Worm (Caenorhabditis elegans) whole organism, L3 larva: ENCODE measurements around the gene cec-3.
A peak's percentile ranks its signal among the peaks of the same experiment; 100 is the strongest.

Experiments used
- R02D3.7 ChIP-seq: fragments of 150-350 bp; optimal IDR thresholded peaks from 2 replicates; lab custom pipeline; 2014; ENCODE audit warnings: missing biosample characterization, missing genetic modification characterization
- ZK546.5 ChIP-seq: sonication (generic microtip); optimal IDR thresholded peaks from 2 replicates; lab custom pipeline; 2017; ENCODE audit warnings: missing biosample characterization, missing genetic modification characterization
- ama-1 ChIP-seq: fragments of 150-350 bp; optimal IDR thresholded peaks from 2 replicates; lab custom pipeline; 2018
- ceh-16 ChIP-seq: sonication (generic microtip); optimal IDR thresholded peaks from 2 replicates; lab custom pipeline; 2017; ENCODE audit warnings: missing biosample characterization, missing genetic modification characterization
- ceh-28 ChIP-seq: fragments of 150-350 bp; optimal IDR thresholded peaks from 2 replicates; lab custom pipeline; 2014; ENCODE audit warnings: missing biosample characterization, missing genetic modification reagents, missing genetic modification characterization
- ceh-82 ChIP-seq: fragments of 150-350 bp; optimal IDR thresholded peaks from 2 replicates; lab custom pipeline; 2014; ENCODE audit warnings: missing biosample characterization, missing genetic modification characterization
- ceh-9 ChIP-seq: sonication (generic microtip); optimal IDR thresholded peaks from 2 replicates; lab custom pipeline; 2018; ENCODE audit warnings: missing biosample characterization, missing genetic modification characterization
- egl-5 ChIP-seq: fragments of 150-350 bp; optimal IDR thresholded peaks from 2 replicates; lab custom pipeline; 2017; ENCODE audit warnings: missing biosample characterization, missing genetic modification reagents, missing genetic modification characterization, inconsistent platforms
- elt-1 ChIP-seq: fragments of 150-350 bp; optimal IDR thresholded peaks from 2 replicates; lab custom pipeline; 2014; ENCODE audit warnings: missing biosample characterization, missing genetic modification characterization
- elt-2 ChIP-seq: sonication (generic microtip); optimal IDR thresholded peaks from 2 replicates; lab custom pipeline; 2016; ENCODE audit warnings: missing genetic modification reagents, mild to moderate bottlenecking, missing genetic modification characterization, missing compliant biosample characterization
- elt-3 ChIP-seq, 3 experiments: fragments of 150-350 bp in 1 of 3; sonication (generic microtip) in 2 of 3; optimal IDR thresholded peaks; 2 replicates in 2 of 3; 4 replicates in 1 of 3; lab custom pipeline; 2014 to 2017; ENCODE audit warnings: missing biosample characterization in 3 of 3, missing genetic modification characterization in 3 of 3
- eor-1 ChIP-seq, 2 experiments: fragments of 150-350 bp; optimal IDR thresholded peaks; 2 replicates each; lab custom pipeline; 2014 to 2018; ENCODE audit warnings: missing biosample characterization in 2 of 2, missing genetic modification characterization in 2 of 2
- fkh-10 ChIP-seq: sonication (generic microtip); optimal IDR thresholded peaks from 2 replicates; lab custom pipeline; 2017; ENCODE audit warnings: missing biosample characterization, missing genetic modification reagents, missing genetic modification characterization
- fkh-2 ChIP-seq: fragments of 150-350 bp; optimal IDR thresholded peaks from 2 replicates; lab custom pipeline; 2014; ENCODE audit warnings: missing biosample characterization, missing genetic modification reagents, missing genetic modification characterization
- fos-1 ChIP-seq: fragments of 150-350 bp; optimal IDR thresholded peaks from 2 replicates; lab custom pipeline; 2014; ENCODE audit warnings: missing biosample characterization, missing genetic modification characterization
- hmg-11 ChIP-seq: sonication (generic microtip); optimal IDR thresholded peaks from 2 replicates; lab custom pipeline; 2016; ENCODE audit warnings: missing genetic modification characterization, missing compliant biosample characterization
- jun-1 ChIP-seq: fragments of 150-350 bp; optimal IDR thresholded peaks from 2 replicates; lab custom pipeline; 2014; ENCODE audit warnings: missing biosample characterization, missing genetic modification reagents, missing genetic modification characterization
- lin-15B ChIP-seq: fragments of 150-350 bp; optimal IDR thresholded peaks from 2 replicates; lab custom pipeline; 2014; ENCODE audit warnings: missing biosample characterization, missing genetic modification characterization
- lsy-12 ChIP-seq: sonication (generic microtip); optimal IDR thresholded peaks from 2 replicates; lab custom pipeline; 2016; ENCODE audit warnings: mild to moderate bottlenecking, missing genetic modification characterization, missing compliant biosample characterization
- mml-1 ChIP-seq: fragments of 150-350 bp; sonication (generic microtip); optimal IDR thresholded peaks from 3 replicates; lab custom pipeline; 2014; ENCODE audit warnings: missing biosample characterization, missing genetic modification characterization
- nfya-1 ChIP-seq: sonication (generic microtip); optimal IDR thresholded peaks from 2 replicates; lab custom pipeline; 2017; ENCODE audit warnings: missing genetic modification characterization, mild to moderate bottlenecking, missing compliant biosample characterization, antibody characterized with exemption, moderate library complexity; ENCODE audit not compliant: insufficient read depth
- nhr-11 ChIP-seq: fragments of 150-350 bp; optimal IDR thresholded peaks from 2 replicates; lab custom pipeline; 2014; ENCODE audit warnings: missing biosample characterization, missing genetic modification characterization
- nhr-12 ChIP-seq: fragments of 150-350 bp; optimal IDR thresholded peaks from 2 replicates; lab custom pipeline; 2014; ENCODE audit warnings: missing biosample characterization, missing genetic modification characterization
- nhr-23 ChIP-seq: fragments of 150-350 bp; optimal IDR thresholded peaks from 2 replicates; lab custom pipeline; 2014; ENCODE audit warnings: missing biosample characterization, missing genetic modification reagents, missing genetic modification characterization
- nhr-25 ChIP-seq: sonication (generic microtip); optimal IDR thresholded peaks from 2 replicates; lab custom pipeline; 2017; ENCODE audit warnings: missing biosample characterization, missing genetic modification characterization
- nhr-28 ChIP-seq: fragments of 150-350 bp; optimal IDR thresholded peaks from 2 replicates; lab custom pipeline; 2014; ENCODE audit warnings: missing biosample characterization, missing genetic modification characterization
- nhr-43 ChIP-seq: sonication (generic microtip); optimal IDR thresholded peaks from 2 replicates; lab custom pipeline; 2016; ENCODE audit warnings: mild to moderate bottlenecking, missing genetic modification characterization, missing compliant biosample characterization; ENCODE audit not compliant: poor library complexity, severe bottlenecking
- nhr-67 ChIP-seq: fragments of 150-350 bp; optimal IDR thresholded peaks from 2 replicates; lab custom pipeline; 2014; ENCODE audit warnings: missing biosample characterization, missing genetic modification characterization
- nhr-76 ChIP-seq: fragments of 150-350 bp; sonication (generic microtip); optimal IDR thresholded peaks from 5 replicates; lab custom pipeline; 2014; ENCODE audit warnings: missing biosample characterization, missing genetic modification characterization
- nhr-77 ChIP-seq: fragments of 150-350 bp; optimal IDR thresholded peaks from 2 replicates; lab custom pipeline; 2014; ENCODE audit warnings: missing biosample characterization, missing genetic modification characterization
- pha-4 ChIP-seq: fragments of 150-350 bp; optimal IDR thresholded peaks from 2 replicates; lab custom pipeline; 2014; ENCODE audit warnings: missing biosample characterization, missing genetic modification reagents, missing genetic modification characterization
- sea-2 ChIP-seq: fragments of 150-350 bp; sonication (generic microtip); optimal IDR thresholded peaks from 4 replicates; lab custom pipeline; 2014; ENCODE audit warnings: missing biosample characterization, missing genetic modification reagents, missing genetic modification characterization
- skn-1 ChIP-seq: fragments of 150-350 bp; optimal IDR thresholded peaks from 2 replicates; lab custom pipeline; 2014; ENCODE audit warnings: missing biosample characterization, missing genetic modification characterization
- snpc-4 ChIP-seq: fragments of 150-350 bp; optimal IDR thresholded peaks from 2 replicates; lab custom pipeline; 2014; ENCODE audit warnings: missing biosample characterization, missing genetic modification characterization
- tbx-2 ChIP-seq: sonication (generic microtip); optimal IDR thresholded peaks from 2 replicates; lab custom pipeline; 2016; ENCODE audit warnings: mild to moderate bottlenecking, missing genetic modification characterization, missing compliant biosample characterization
- unc-62 ChIP-seq: fragments of 150-350 bp; sonication (generic microtip); optimal IDR thresholded peaks from 4 replicates; lab custom pipeline; 2014; ENCODE audit warnings: missing biosample characterization, missing genetic modification reagents, missing genetic modification characterization
- ztf-11 ChIP-seq: fragments of 150-350 bp; optimal IDR thresholded peaks from 2 replicates; lab custom pipeline; 2014; ENCODE audit warnings: missing biosample characterization, missing genetic modification characterization
- ztf-4 ChIP-seq: fragments of 150-350 bp; optimal IDR thresholded peaks from 2 replicates; lab custom pipeline; 2014; ENCODE audit warnings: missing biosample characterization, missing genetic modification characterization

Gene cec-3

ce11 chrII:7812332-7812731, 45.1 kb downstream of the cec-3 start:
- TF ChIP-seq tbx-2 (tag; lab: Kevin White, UChicago) (no peak), nhr-25 (peak; percentile 12)

- TF ChIP-seq nfya-1 (tag; lab: Kevin White, UChicago) (no peak), mml-1 (tag; lab: Kevin White, UChicago) (no peak), hmg-11 (no peak), elt-3 (tag; optimal IDR thresholded peaks at IDR 0.05; lab: Kevin White, UChicago) (no peak), nhr-43 (tag; lab: Kevin White, UChicago) (no peak), lin-15B (tag; lab: Kevin White, UChicago) (no peak), ceh-82 (tag; lab: Kevin White, UChicago) (no peak), nhr-25 (no peak), ZK546.5 (tag; lab: Kevin White, UChicago) (no peak), fkh-2 (tag; lab: Kevin White, UChicago) (no peak), lsy-12 (no peak), nhr-23 (tag; lab: Kevin White, UChicago) (no peak), ceh-28 (no peak), eor-1 (tag; optimal IDR thresholded peaks at IDR 0.05; lab: Kevin White, UChicago) (no peak), egl-5 (no peak), ceh-16 (tag; lab: Kevin White, UChicago) (no peak), ama-1 (lab: Kevin White, UChicago) (no peak), nhr-11 (tag; lab: Kevin White, UChicago) (no peak), skn-1 (tag; lab: Kevin White, UChicago) (no peak), elt-2 (tag; lab: Kevin White, UChicago) (no peak)
These were observed 46.4 kb downstream of the cec-3 start, which contains the start of gene cki-1 for ce11 chrII:7810869-7811543. Gene cki-1, plus strand, starts transcription at chrII:7811240.

- TF ChIP-seq lsy-12 (no peak), pha-4 (peak; percentile 35), jun-1 (no peak)
These were observed 47.1 kb downstream of the cec-3 start for ce11 chrII:7810162-7810868.

- TF ChIP-seq mml-1 (tag; lab: Kevin White, UChicago), result no peak
- no peak for TF ChIP-seq skn-1 (tag; lab: Kevin White, UChicago)
- no peak for TF ChIP-seq snpc-4 (tag; lab: Kevin White, UChicago)
- no peak for TF ChIP-seq ZK546.5 (tag; lab: Kevin White, UChicago)
- TF ChIP-seq jun-1, result no peak
- TF ChIP-seq elt-1, result no peak
- TF ChIP-seq pha-4, result no peak
- TF ChIP-seq egl-5, result no peak
- TF ChIP-seq, all 47 proteins: peak for 0
These were observed 48.0 kb downstream of the cec-3 start for ce11 chrII:7809358-7809914.

- TF ChIP-seq fkh-2 (tag; lab: Kevin White, UChicago), result no peak
- TF ChIP-seq unc-62 (GFP tag; lab: Kevin White, UChicago), result peak; percentile 2
- TF ChIP-seq ceh-28, result no peak
- TF ChIP-seq ZK546.5 (tag; lab: Kevin White, UChicago), result no peak
- TF ChIP-seq nhr-23 (tag; lab: Kevin White, UChicago), result peak; percentile 52
- no peak for TF ChIP-seq elt-3 (tag; optimal IDR thresholded peaks at IDR 0.05; lab: Kevin White, UChicago)
- peak; percentile 16 for TF ChIP-seq snpc-4 (tag; lab: Kevin White, UChicago)
- TF ChIP-seq ceh-9, result no peak
- TF ChIP-seq tbx-2 (tag; lab: Kevin White, UChicago), result no peak
- no peak for TF ChIP-seq ztf-11 (tag; lab: Kevin White, UChicago)
- TF ChIP-seq ztf-4 (tag; lab: Kevin White, UChicago), result no peak
- TF ChIP-seq eor-1 (tag; optimal IDR thresholded peaks at IDR 0.05; lab: Kevin White, UChicago), result no peak
- no peak for TF ChIP-seq sea-2 (GFP tag; lab: Kevin White, UChicago)
- no peak for TF ChIP-seq nfya-1 (tag; lab: Kevin White, UChicago)
- no peak for TF ChIP-seq nhr-11 (tag; lab: Kevin White, UChicago)
- no peak for TF ChIP-seq nhr-76 (tag; lab: Kevin White, UChicago)
- TF ChIP-seq fos-1 (tag; lab: Kevin White, UChicago), result no peak
- no peak for TF ChIP-seq lin-15B (tag; lab: Kevin White, UChicago)
- no peak for TF ChIP-seq nhr-67 (tag; lab: Kevin White, UChicago)
- TF ChIP-seq elt-2 (tag; lab: Kevin White, UChicago), result peak; percentile 95
- TF ChIP-seq nhr-77 (tag; lab: Kevin White, UChicago), result no peak
- TF ChIP-seq ama-1 (lab: Kevin White, UChicago), result no peak
- TF ChIP-seq hmg-11, result no peak
- TF ChIP-seq nhr-25, result peak; percentile 44
- peak; percentile 13 for TF ChIP-seq pha-4
- no peak for TF ChIP-seq ceh-16 (tag; lab: Kevin White, UChicago)
- TF ChIP-seq skn-1 (tag; lab: Kevin White, UChicago), result no peak
- TF ChIP-seq fkh-10 (GFP tag; lab: Kevin White, UChicago), result no peak
- TF ChIP-seq nhr-28, result no peak
- TF ChIP-seq mml-1 (tag; lab: Kevin White, UChicago), result no peak
- no peak for TF ChIP-seq elt-1
- TF ChIP-seq lsy-12, result peak; percentile 20
- no peak for TF ChIP-seq ceh-82 (tag; lab: Kevin White, UChicago)
- no peak for TF ChIP-seq R02D3.7 (tag; lab: Kevin White, UChicago)
- no peak for TF ChIP-seq nhr-12 (tag; lab: Kevin White, UChicago)
- TF ChIP-seq jun-1, result peak; percentile 60
These were observed 48.5 kb downstream of the cec-3 start for ce11 chrII:7808950-7809349.
